Worm (Caenorhabditis elegans) whole organism, L2 larva: ENCODE results near the gene gldi-3.
A peak's percentile ranks its signal among the peaks of the same experiment; 100 is the strongest.

Experiments used
- C34F6.9 ChIP-seq: fragments of 150-350 bp; optimal IDR thresholded peaks from 2 replicates; lab custom pipeline; 2014; ENCODE audit warnings: missing biosample characterization, missing genetic modification characterization
- F13H6.1 ChIP-seq: sonication (generic microtip); optimal IDR thresholded peaks from 2 replicates; lab custom pipeline; 2016; ENCODE audit warnings: missing genetic modification characterization, missing compliant biosample characterization
- Y55F3AM.14 ChIP-seq: fragments of 200-800 bp; sonication (Bioruptor generic); optimal IDR thresholded peaks from 2 replicates; lab custom pipeline; 2018; ENCODE audit warnings: mild to moderate bottlenecking, missing genetic modification characterization, missing compliant biosample characterization
- ZK546.5 ChIP-seq: sonication (generic microtip); optimal IDR thresholded peaks from 2 replicates; lab custom pipeline; 2017; ENCODE audit warnings: missing biosample characterization, missing genetic modification characterization
- alr-1 ChIP-seq: fragments of 150-350 bp; optimal IDR thresholded peaks from 2 replicates; lab custom pipeline; 2014; ENCODE audit warnings: missing biosample characterization, missing genetic modification characterization
- aly-2 ChIP-seq: fragments of 150-350 bp; optimal IDR thresholded peaks from 2 replicates; lab custom pipeline; 2014; ENCODE audit warnings: missing biosample characterization, missing genetic modification characterization
- ama-1 ChIP-seq: fragments of 150-350 bp; optimal IDR thresholded peaks from 2 replicates; lab custom pipeline; 2018; ENCODE audit warnings: inconsistent platforms
- blmp-1 ChIP-seq: sonication (generic microtip); optimal IDR thresholded peaks from 2 replicates; lab custom pipeline; 2017; ENCODE audit warnings: missing genetic modification characterization, mild to moderate bottlenecking, missing compliant biosample characterization, antibody characterized with exemption, moderate library complexity; ENCODE audit not compliant: insufficient read depth
- ceh-16 ChIP-seq: fragments of 150-350 bp; optimal IDR thresholded peaks from 2 replicates; lab custom pipeline; 2014; ENCODE audit warnings: missing biosample characterization, missing genetic modification characterization
- ceh-82 ChIP-seq: fragments of 150-350 bp; optimal IDR thresholded peaks from 2 replicates; lab custom pipeline; 2014; ENCODE audit warnings: missing biosample characterization, missing genetic modification characterization
- crh-2 ChIP-seq: sonication (generic microtip); optimal IDR thresholded peaks from 2 replicates; lab custom pipeline; 2017; ENCODE audit warnings: missing biosample characterization, missing genetic modification characterization
- dmd-4 ChIP-seq: sonication (generic microtip); optimal IDR thresholded peaks from 2 replicates; lab custom pipeline; 2017; ENCODE audit warnings: missing biosample characterization, missing genetic modification characterization
- egl-27 ChIP-seq: sonication (generic microtip); optimal IDR thresholded peaks from 3 replicates; lab custom pipeline; 2017; ENCODE audit warnings: missing biosample characterization, missing genetic modification reagents, missing genetic modification characterization
- elt-1 ChIP-seq: fragments of 150-350 bp; optimal IDR thresholded peaks from 2 replicates; lab custom pipeline; 2014; ENCODE audit warnings: missing biosample characterization, missing genetic modification characterization
- elt-3 ChIP-seq: sonication (generic microtip); optimal IDR thresholded peaks from 2 replicates; lab custom pipeline; 2017; ENCODE audit warnings: missing biosample characterization, missing genetic modification characterization
- fos-1 ChIP-seq: fragments of 150-350 bp; optimal IDR thresholded peaks from 2 replicates; lab custom pipeline; 2014; ENCODE audit warnings: missing biosample characterization, missing genetic modification characterization
- gmeb-1 ChIP-seq: fragments of 150-350 bp; optimal IDR thresholded peaks from 2 replicates; lab custom pipeline; 2014; ENCODE audit warnings: missing biosample characterization, missing genetic modification characterization
- lin-11 ChIP-seq: fragments of 150-350 bp; sonication (generic microtip); optimal IDR thresholded peaks from 2 replicates; lab custom pipeline; 2014; ENCODE audit warnings: missing biosample characterization, missing genetic modification characterization, inconsistent platforms, mixed read lengths
- lin-13 ChIP-seq: fragments of 150-350 bp; optimal IDR thresholded peaks from 2 replicates; lab custom pipeline; 2014; ENCODE audit warnings: missing biosample characterization, missing genetic modification reagents, missing genetic modification characterization
- lin-39 ChIP-seq: fragments of 150-350 bp; optimal IDR thresholded peaks from 2 replicates; lab custom pipeline; 2014; ENCODE audit warnings: missing biosample characterization, missing genetic modification reagents, missing genetic modification characterization
- lsy-2 ChIP-seq, 2 experiments: fragments of 150-350 bp in 1 of 2; sonication (generic microtip) in 1 of 2; optimal IDR thresholded peaks; 2 replicates each; lab custom pipeline; 2014 to 2017; ENCODE audit warnings: missing biosample characterization in 2 of 2, missing genetic modification characterization in 2 of 2
- mab-5 ChIP-seq: fragments of 150-350 bp; optimal IDR thresholded peaks from 2 replicates; lab custom pipeline; 2014; ENCODE audit warnings: missing biosample characterization, missing genetic modification characterization
- mbf-1 ChIP-seq: sonication (generic microtip); optimal IDR thresholded peaks from 2 replicates; lab custom pipeline; 2017; ENCODE audit warnings: missing biosample characterization, missing genetic modification characterization
- mdl-1 ChIP-seq, 2 experiments: fragments of 150-350 bp in 1 of 2; sonication (generic microtip) in 1 of 2; optimal IDR thresholded peaks; 2 replicates each; lab custom pipeline; 2017; ENCODE audit warnings: missing biosample characterization in 2 of 2, missing genetic modification characterization in 2 of 2
- nhr-10 ChIP-seq: sonication (generic microtip); optimal IDR thresholded peaks from 2 replicates; lab custom pipeline; 2017; ENCODE audit warnings: missing biosample characterization, missing genetic modification characterization
- nhr-11 ChIP-seq: fragments of 150-350 bp; optimal IDR thresholded peaks from 2 replicates; lab custom pipeline; 2014; ENCODE audit warnings: missing biosample characterization, missing genetic modification characterization
- nhr-12 ChIP-seq: fragments of 150-350 bp; optimal IDR thresholded peaks from 2 replicates; lab custom pipeline; 2014; ENCODE audit warnings: missing biosample characterization, missing genetic modification characterization
- nhr-129 ChIP-seq: fragments of 150-350 bp; optimal IDR thresholded peaks from 2 replicates; lab custom pipeline; 2014; ENCODE audit warnings: missing biosample characterization, missing genetic modification characterization
- nhr-21 ChIP-seq: fragments of 150-350 bp; optimal IDR thresholded peaks from 2 replicates; lab custom pipeline; 2014; ENCODE audit warnings: missing biosample characterization, missing genetic modification characterization
- nhr-23 ChIP-seq: fragments of 150-350 bp; optimal IDR thresholded peaks from 2 replicates; lab custom pipeline; 2014; ENCODE audit warnings: missing biosample characterization, missing genetic modification reagents, missing genetic modification characterization
- nhr-25 ChIP-seq: fragments of 150-350 bp; sonication (generic microtip); optimal IDR thresholded peaks from 3 replicates; lab custom pipeline; 2014; ENCODE audit warnings: missing biosample characterization, missing genetic modification characterization
- nhr-6 ChIP-seq: fragments of 150-350 bp; optimal IDR thresholded peaks from 2 replicates; lab custom pipeline; 2014; ENCODE audit warnings: missing biosample characterization, missing genetic modification characterization
- nhr-77 ChIP-seq: fragments of 150-350 bp; optimal IDR thresholded peaks from 2 replicates; lab custom pipeline; 2014; ENCODE audit warnings: missing biosample characterization, missing genetic modification characterization
- peb-1 ChIP-seq: fragments of 150-350 bp; optimal IDR thresholded peaks from 2 replicates; lab custom pipeline; 2014; ENCODE audit warnings: missing biosample characterization, missing genetic modification characterization
- sem-4 ChIP-seq: fragments of 150-350 bp; optimal IDR thresholded peaks from 2 replicates; lab custom pipeline; 2014; ENCODE audit warnings: missing biosample characterization, missing genetic modification reagents, missing genetic modification characterization
- sma-3 ChIP-seq: sonication (generic microtip); optimal IDR thresholded peaks from 2 replicates; lab custom pipeline; 2016; ENCODE audit warnings: missing genetic modification reagents, missing genetic modification characterization, missing compliant biosample characterization
- sma-9 ChIP-seq, 2 experiments: fragments of 150-350 bp in 1 of 2; sonication (generic microtip) in 1 of 2; optimal IDR thresholded peaks; 2 replicates each; lab custom pipeline; 2014 to 2016; ENCODE audit warnings: missing genetic modification characterization in 2 of 2, mild to moderate bottlenecking in 1 of 2, missing biosample characterization in 1 of 2, missing compliant biosample characterization in 1 of 2, missing genetic modification reagents in 1 of 2, moderate library complexity in 1 of 2
- snpc-4 ChIP-seq: fragments of 150-350 bp; optimal IDR thresholded peaks from 2 replicates; lab custom pipeline; 2014; ENCODE audit warnings: missing biosample characterization, missing genetic modification characterization
- unc-55 ChIP-seq: fragments of 150-350 bp; sonication (generic microtip); optimal IDR thresholded peaks from 3 replicates; lab custom pipeline; 2014; ENCODE audit warnings: missing biosample characterization, missing genetic modification reagents, missing genetic modification characterization
- zag-1 ChIP-seq: fragments of 150-350 bp; optimal IDR thresholded peaks from 2 replicates; lab custom pipeline; 2014; ENCODE audit warnings: missing biosample characterization, missing genetic modification characterization
- ztf-11 ChIP-seq: sonication (generic microtip); optimal IDR thresholded peaks from 2 replicates; lab custom pipeline; 2017; ENCODE audit warnings: missing biosample characterization, missing genetic modification characterization
- ztf-4 ChIP-seq: fragments of 150-350 bp; optimal IDR thresholded peaks from 2 replicates; lab custom pipeline; 2014; ENCODE audit warnings: missing biosample characterization, missing genetic modification characterization

The gldi-3 gene

DNA sequence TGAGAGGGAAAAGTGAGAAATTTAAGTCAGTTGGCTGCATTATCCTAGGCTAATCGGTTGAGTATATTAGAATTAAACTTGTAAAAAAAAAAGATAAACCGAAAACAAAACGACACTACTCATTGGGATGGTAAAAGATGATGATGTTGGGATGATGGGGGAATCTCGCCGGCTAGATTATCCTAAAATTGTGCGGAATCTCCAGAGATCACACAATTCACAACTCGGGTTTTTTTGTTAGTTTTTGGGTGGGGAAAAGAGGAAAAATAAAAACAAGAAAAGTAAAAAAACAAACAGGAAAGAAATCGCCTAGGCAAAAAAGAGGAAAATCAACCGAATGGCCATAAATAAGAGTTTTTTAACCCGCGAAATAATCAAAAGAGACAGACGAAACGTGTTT lies 4.7 kb downstream of the gldi-3 start:
- TF ChIP-seq alr-1 (no peak), crh-2 (peak; percentile 8), nhr-129 (tag; lab: Kevin White, UChicago) (no peak), lin-11 (tag; lab: Kevin White, UChicago) (no peak), nhr-6 (tag; lab: Kevin White, UChicago) (no peak), ZK546.5 (no peak), ceh-82 (tag; lab: Kevin White, UChicago) (no peak), nhr-10 (tag; lab: Kevin White, UChicago) (no peak), lsy-2 (tag; optimal IDR thresholded peaks at IDR 0.05; lab: Kevin White, UChicago) (peak in 1 of 2 experiments; percentile 6), ama-1 (no peak)

DNA sequence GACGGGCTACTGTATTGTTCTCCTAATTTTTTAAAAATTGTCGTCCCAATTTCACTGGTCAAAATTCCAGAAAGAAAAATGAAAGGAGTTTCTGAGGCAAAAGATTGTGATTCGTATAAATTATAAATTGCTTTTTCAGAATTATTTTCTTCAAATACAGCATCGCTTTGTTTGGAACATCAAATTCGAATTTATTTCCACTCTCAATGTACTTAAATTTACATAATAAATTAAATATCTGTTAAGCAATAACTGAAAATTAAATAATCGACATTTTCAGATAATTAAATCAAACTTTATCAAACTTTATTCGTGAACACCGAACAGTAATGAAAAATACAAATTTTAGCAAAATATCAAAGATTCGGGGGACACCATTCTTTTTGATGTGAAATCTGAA lies 5.2 kb downstream of the gldi-3 start:
- TF ChIP-seq peb-1 (tag; lab: Kevin White, UChicago) (no peak), blmp-1 (no peak), dmd-4 (tag; lab: Kevin White, UChicago) (no peak), lsy-2 (tag; optimal IDR thresholded peaks at IDR 0.05; lab: Kevin White, UChicago) (no peak), F13H6.1 (tag; lab: Kevin White, UChicago) (no peak), nhr-12 (tag; lab: Kevin White, UChicago) (no peak), ztf-4 (no peak), crh-2 (no peak), zag-1 (tag; lab: Kevin White, UChicago) (no peak), nhr-23 (tag; lab: Kevin White, UChicago) (no peak), unc-55 (GFP tag; lab: Kevin White, UChicago) (no peak), nhr-25 (tag; lab: Kevin White, UChicago) (no peak), lin-13 (no peak), lin-11 (tag; lab: Kevin White, UChicago) (no peak), nhr-129 (tag; lab: Kevin White, UChicago) (no peak), nhr-10 (tag; lab: Kevin White, UChicago) (no peak), sma-3 (GFP tag; lab: Kevin White, UChicago) (no peak), nhr-6 (tag; lab: Kevin White, UChicago) (no peak), lin-39 (no peak), snpc-4 (tag; lab: Kevin White, UChicago) (no peak)

DNA sequence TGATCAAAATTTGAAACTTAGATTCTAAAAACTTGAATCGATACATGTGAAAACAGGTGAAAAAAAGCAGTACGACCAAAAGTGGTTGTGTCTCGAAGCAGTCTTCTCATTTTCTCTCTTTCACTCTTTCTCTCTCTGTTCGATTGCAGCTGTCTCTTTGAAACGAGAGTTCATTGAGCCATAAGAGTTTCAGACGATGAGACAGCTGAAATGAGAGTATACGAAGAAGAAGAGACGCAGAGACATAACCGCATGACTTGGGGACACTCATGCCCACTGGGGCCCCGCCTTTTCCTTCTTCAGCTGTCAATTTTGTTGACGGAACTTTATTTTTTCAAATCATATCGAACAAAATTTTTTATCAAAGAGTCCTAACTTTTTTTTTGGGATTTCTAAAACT lies 5.9 kb downstream of the gldi-3 start:
- TF ChIP-seq egl-27 (tag; lab: Kevin White, UChicago) = peak; percentile 79
- TF ChIP-seq C34F6.9 (tag; lab: Kevin White, UChicago) = peak; percentile 92
- peak; percentile 89 for TF ChIP-seq nhr-129 (tag; lab: Kevin White, UChicago)
- TF ChIP-seq nhr-21 (tag; lab: Kevin White, UChicago) = peak; percentile 70
- no peak for TF ChIP-seq elt-1 (tag; lab: Kevin White, UChicago)
- no peak for TF ChIP-seq mbf-1 (tag; lab: Kevin White, UChicago)
- peak; percentile 6 for TF ChIP-seq Y55F3AM.14 (GFP tag; lab: Kevin White, UChicago)
- peak; percentile 7 for TF ChIP-seq sem-4 (tag; lab: Kevin White, UChicago)
- peak; percentile 73 for TF ChIP-seq ztf-4
- no peak for TF ChIP-seq nhr-12 (tag; lab: Kevin White, UChicago)
- TF ChIP-seq zag-1 (tag; lab: Kevin White, UChicago) = peak; percentile 76
- peak; percentile 63 to 90 for TF ChIP-seq lsy-2 (tag; optimal IDR thresholded peaks at IDR 0.05; lab: Kevin White, UChicago)
- TF ChIP-seq lin-39 = no peak
- TF ChIP-seq sma-3 (GFP tag; lab: Kevin White, UChicago) = peak; percentile 77
- TF ChIP-seq F13H6.1 (tag; lab: Kevin White, UChicago) = peak; percentile 89
- TF ChIP-seq ceh-16 (tag; lab: Kevin White, UChicago) = no peak
- peak; percentile 82 for TF ChIP-seq ama-1
- TF ChIP-seq fos-1 (tag; lab: Kevin White, UChicago) = peak; percentile 95
- peak; percentile 66 for TF ChIP-seq snpc-4 (tag; lab: Kevin White, UChicago)
- no peak for TF ChIP-seq nhr-77 (tag; lab: Kevin White, UChicago)
- TF ChIP-seq mab-5 (tag; lab: Kevin White, UChicago) = peak; percentile 83
- TF ChIP-seq elt-3 = no peak
- no peak for TF ChIP-seq ZK546.5
- TF ChIP-seq nhr-11 = no peak
- TF ChIP-seq blmp-1 = peak; percentile 62
- no peak for TF ChIP-seq aly-2
- peak; percentile 74 for TF ChIP-seq unc-55 (GFP tag; lab: Kevin White, UChicago)
- TF ChIP-seq nhr-23 (tag; lab: Kevin White, UChicago) = no peak
- peak; percentile 73 for TF ChIP-seq gmeb-1 (tag; lab: Kevin White, UChicago)
- TF ChIP-seq dmd-4 (tag; lab: Kevin White, UChicago) = no peak
- TF ChIP-seq lin-13 = peak; percentile 63
- TF ChIP-seq nhr-6 (tag; lab: Kevin White, UChicago) = peak; percentile 81
- peak; percentile 62 for TF ChIP-seq lin-11 (tag; lab: Kevin White, UChicago)
- peak; percentile 90 for TF ChIP-seq nhr-25 (tag; lab: Kevin White, UChicago)
- peak; percentile 90 for TF ChIP-seq sma-9 (GFP tag; optimal IDR thresholded peaks at IDR 0.05; lab: Kevin White, UChicago)
- no peak for TF ChIP-seq sma-9 (tag; optimal IDR thresholded peaks at IDR 0.05; lab: Kevin White, UChicago)
- TF ChIP-seq crh-2 = peak; percentile 92
- TF ChIP-seq ztf-11 (tag; lab: Kevin White, UChicago) = no peak
- peak; percentile 67 to 89 for TF ChIP-seq mdl-1 (tag; optimal IDR thresholded peaks at IDR 0.05; lab: Kevin White, UChicago)
- TF ChIP-seq peb-1 (tag; lab: Kevin White, UChicago) = no peak
- TF ChIP-seq, all 48 proteins: peak for 25
